Fruit fly (Drosophila melanogaster) whole organism, embryonic: ENCODE measurements around the gene CG16995.

Experiments used
- ATbp ChIP-seq: fragments of 200-800 bp; sonication (Bioruptor generic); optimal IDR thresholded peaks from 2 replicates; lab custom pipeline; 2017; ENCODE audit warnings: missing biosample characterization, mild to moderate bottlenecking, missing genetic modification characterization, missing genetic modification reagents
- Abd-B ChIP-seq: fragments of 200-800 bp; sonication (Bioruptor generic); optimal IDR thresholded peaks from 2 replicates; lab custom pipeline; 2018; ENCODE audit warnings: missing biosample characterization, mild to moderate bottlenecking, missing genetic modification characterization, moderate library complexity
- Antp ChIP-seq: fragments of 200-800 bp; sonication (Bioruptor generic); optimal IDR thresholded peaks from 3 replicates; lab custom pipeline; 2016; ENCODE audit warnings: missing biosample characterization, missing genetic modification characterization
- BEAF-32 ChIP-seq: fragments of 200-800 bp; sonication (Bioruptor generic); optimal IDR thresholded peaks from 3 replicates; lab custom pipeline; 2017; ENCODE audit warnings: missing biosample characterization, missing genetic modification characterization, mild to moderate bottlenecking, moderate library complexity, missing genetic modification reagents
- CG10543 ChIP-seq: fragments of 200-800 bp; sonication (Bioruptor generic); optimal IDR thresholded peaks from 3 replicates; lab custom pipeline; 2017; ENCODE audit warnings: missing biosample characterization, mild to moderate bottlenecking, missing genetic modification characterization, moderate library complexity
- CG11723 ChIP-seq: fragments of 200-800 bp; sonication (Bioruptor generic); optimal IDR thresholded peaks from 2 replicates; lab custom pipeline; 2017; ENCODE audit warnings: missing biosample characterization, mild to moderate bottlenecking, missing genetic modification characterization
- CG12071 ChIP-seq: fragments of 200-800 bp; sonication (Bioruptor generic); optimal IDR thresholded peaks from 3 replicates; lab custom pipeline; 2018; ENCODE audit warnings: missing biosample characterization, mild to moderate bottlenecking, missing genetic modification characterization
- CG12744 ChIP-seq: fragments of 200-800 bp; sonication (Bioruptor generic); optimal IDR thresholded peaks from 2 replicates; lab custom pipeline; 2016; ENCODE audit warnings: missing biosample characterization, missing genetic modification characterization
- CG13287 ChIP-seq: fragments of 200-800 bp; sonication (Bioruptor generic); IDR thresholded peaks from 2 replicates; pipeline ENCODE4 v1.3.6; 2022; ENCODE audit warnings: missing biosample characterization, missing genetic modification characterization; ENCODE audit not compliant: partially characterized antibody
- CG13775 ChIP-seq: fragments of 200-800 bp; sonication (Bioruptor generic); optimal IDR thresholded peaks from 3 replicates; lab custom pipeline; 2017; ENCODE audit warnings: missing biosample characterization, mild to moderate bottlenecking, missing genetic modification characterization
- CG14441 ChIP-seq: fragments of 200-800 bp; sonication (Bioruptor generic); IDR thresholded peaks from 2 replicates; pipeline ENCODE4 v1.3.6; 2022; ENCODE audit warnings: missing biosample characterization, missing genetic modification characterization
- CG16813 ChIP-seq: fragments of 200-800 bp; sonication (Bioruptor generic); IDR thresholded peaks from 3 replicates; pipeline ENCODE4 v1.3.6; 2022; ENCODE audit warnings: missing biosample characterization, missing genetic modification characterization; ENCODE audit not compliant: partially characterized antibody
- CG17568 ChIP-seq: fragments of 200-800 bp; sonication (Bioruptor generic); optimal IDR thresholded peaks from 2 replicates; lab custom pipeline; 2018; ENCODE audit warnings: missing biosample characterization, mild to moderate bottlenecking, missing genetic modification characterization, moderate library complexity
- CG33557 ChIP-seq: fragments of 200-800 bp; sonication (Bioruptor generic); optimal IDR thresholded peaks from 2 replicates; lab custom pipeline; 2019; ENCODE audit warnings: missing biosample characterization, mild to moderate bottlenecking, missing genetic modification characterization, moderate library complexity
- CG4424 ChIP-seq: fragments of 200-800 bp; sonication (Bioruptor generic); optimal IDR thresholded peaks from 3 replicates; lab custom pipeline; 2016; ENCODE audit warnings: missing biosample characterization, missing genetic modification characterization
- CG4707 ChIP-seq: fragments of 200-800 bp; sonication (Bioruptor generic); optimal IDR thresholded peaks from 2 replicates; lab custom pipeline; 2018; ENCODE audit warnings: missing biosample characterization, mild to moderate bottlenecking, missing genetic modification characterization, moderate library complexity
- CG4854 ChIP-seq: fragments of 200-800 bp; sonication (Bioruptor generic); optimal IDR thresholded peaks from 2 replicates; lab custom pipeline; 2016; ENCODE audit warnings: missing biosample characterization, missing genetic modification characterization, inconsistent platforms
- CG6683 ChIP-seq: fragments of 200-800 bp; sonication (Bioruptor generic); optimal IDR thresholded peaks from 2 replicates; lab custom pipeline; 2017; ENCODE audit warnings: missing biosample characterization, mild to moderate bottlenecking, missing genetic modification characterization, missing genetic modification reagents
- CG6791 ChIP-seq: fragments of 200-800 bp; sonication (Bioruptor generic); IDR thresholded peaks from 3 replicates; pipeline ENCODE4 v1.3.6; 2022; ENCODE audit warnings: missing biosample characterization, missing genetic modification characterization; ENCODE audit not compliant: partially characterized antibody
- CG7372 ChIP-seq: fragments of 200-800 bp; sonication (Bioruptor generic); IDR thresholded peaks from 2 replicates; pipeline ENCODE4 v1.3.6; 2022; ENCODE audit warnings: missing biosample characterization, missing genetic modification characterization
- CG8388 ChIP-seq: fragments of 200-800 bp; sonication (Bioruptor generic); optimal IDR thresholded peaks from 2 replicates; lab custom pipeline; 2019; ENCODE audit warnings: missing biosample characterization, mild to moderate bottlenecking, missing genetic modification characterization, moderate library complexity
- CkIIα-i1 ChIP-seq: fragments of 200-800 bp; sonication (Bioruptor generic); IDR thresholded peaks from 2 replicates; pipeline ENCODE4 v1.3.6; 2022; ENCODE audit warnings: missing biosample characterization, missing genetic modification characterization
- D19A ChIP-seq: fragments of 200-800 bp; optimal IDR thresholded peaks from 3 replicates; lab custom pipeline; 2019; ENCODE audit warnings: missing biosample characterization, mild to moderate bottlenecking, missing genetic modification characterization, moderate library complexity
- Dbx ChIP-seq: fragments of 200-800 bp; sonication (Bioruptor generic); IDR thresholded peaks from 3 replicates; pipeline ENCODE4 v1.3.6; 2022; ENCODE audit warnings: missing biosample characterization, missing genetic modification characterization
- Drgx ChIP-seq: fragments of 200-800 bp; sonication (Bioruptor generic); IDR thresholded peaks from 2 replicates; pipeline ENCODE4 v1.3.6; 2022; ENCODE audit warnings: missing biosample characterization, missing genetic modification characterization
- Gsc ChIP-seq: fragments of 200-800 bp; sonication (Bioruptor generic); IDR thresholded peaks from 2 replicates; pipeline ENCODE4 v1.3.6; 2022; ENCODE audit warnings: missing biosample characterization, missing genetic modification characterization
- HmgD ChIP-seq: fragments of 200-800 bp; sonication (Bioruptor generic); optimal IDR thresholded peaks from 3 replicates; lab custom pipeline; 2016; ENCODE audit warnings: missing biosample characterization, missing genetic modification characterization
- Hr3 ChIP-seq: fragments of 200-800 bp; sonication (Bioruptor generic); optimal IDR thresholded peaks from 3 replicates; lab custom pipeline; 2016; ENCODE audit warnings: missing biosample characterization, missing genetic modification characterization
- Kr ChIP-seq: fragments of 200-800 bp; sonication (Bioruptor generic); optimal IDR thresholded peaks from 2 replicates; lab custom pipeline; 2017; ENCODE audit warnings: missing biosample characterization, mild to moderate bottlenecking, missing genetic modification characterization
- Lpt ChIP-seq: fragments of >200 bp; optimal IDR thresholded peaks from 2 replicates; lab custom pipeline; 2018; ENCODE audit warnings: missing biosample characterization, missing genetic modification characterization
- NC2α ChIP-seq: fragments of 200-800 bp; sonication (Bioruptor generic); optimal IDR thresholded peaks from 2 replicates; lab custom pipeline; 2016; ENCODE audit warnings: missing biosample characterization, missing genetic modification characterization
- NFAT ChIP-seq: fragments of 200-800 bp; sonication (Bioruptor generic); IDR thresholded peaks from 2 replicates; pipeline ENCODE4 v1.3.6; 2022; ENCODE audit warnings: missing biosample characterization, missing genetic modification characterization
- Opbp ChIP-seq: fragments of 200-800 bp; sonication (Bioruptor generic); IDR thresholded peaks from 3 replicates; pipeline ENCODE4 v1.3.6; 2022; ENCODE audit warnings: missing biosample characterization, missing genetic modification characterization; ENCODE audit not compliant: partially characterized antibody
- Optix ChIP-seq: fragments of 200-800 bp; sonication (Bioruptor generic); IDR thresholded peaks from 3 replicates; pipeline ENCODE4 v1.3.6; 2022; ENCODE audit warnings: missing biosample characterization, missing genetic modification characterization
- Sox100B ChIP-seq: fragments of 200-800 bp; sonication (Bioruptor generic); optimal IDR thresholded peaks from 3 replicates; lab custom pipeline; 2018; ENCODE audit warnings: missing biosample characterization, mild to moderate bottlenecking, missing genetic modification characterization
- Stat92E ChIP-seq, 3 experiments: fragments of >200 bp in 2 of 3; fragments of 200-800 bp in 1 of 3; sonication (Bioruptor generic) in 1 of 3; optimal IDR thresholded peaks; 2 replicates each; lab custom pipeline; 2017 to 2019; ENCODE audit warnings: missing biosample characterization in 3 of 3, missing genetic modification characterization in 3 of 3, mild to moderate bottlenecking in 1 of 3, moderate library complexity in 1 of 3
- Vsx1 ChIP-seq: fragments of 200-800 bp; sonication (Bioruptor generic); optimal IDR thresholded peaks from 2 replicates; lab custom pipeline; 2017; ENCODE audit warnings: missing biosample characterization, mild to moderate bottlenecking, missing genetic modification characterization, missing genetic modification reagents
- ac ChIP-seq: fragments of 200-800 bp; sonication (Bioruptor generic); optimal IDR thresholded peaks from 3 replicates; lab custom pipeline; 2017; ENCODE audit warnings: missing biosample characterization, mild to moderate bottlenecking, missing genetic modification characterization
- bbx ChIP-seq: fragments of 200-800 bp; sonication (Bioruptor generic); IDR thresholded peaks from 2 replicates; pipeline ENCODE4 v1.3.6; 2022; ENCODE audit warnings: missing biosample characterization, missing genetic modification characterization; ENCODE audit not compliant: partially characterized antibody
- croc ChIP-seq: fragments of 200-800 bp; sonication (Bioruptor generic); conservative IDR thresholded peaks from 3 replicates; pipeline ENCODE4 v1.3.6; 2022; ENCODE audit warnings: missing biosample characterization, missing genetic modification characterization
- dati ChIP-seq: fragments of 200-800 bp; sonication (Bioruptor generic); IDR thresholded peaks from 2 replicates; pipeline ENCODE4 v1.3.6; 2022; ENCODE audit warnings: missing biosample characterization, missing genetic modification characterization
- dmrt11E ChIP-seq: fragments of 200-800 bp; sonication (Bioruptor generic); optimal IDR thresholded peaks from 3 replicates; lab custom pipeline; 2018; ENCODE audit warnings: missing biosample characterization, mild to moderate bottlenecking, missing genetic modification characterization, moderate library complexity
- grn ChIP-seq: fragments of 200-800 bp; sonication (Bioruptor generic); optimal IDR thresholded peaks from 3 replicates; lab custom pipeline; 2017; ENCODE audit warnings: missing biosample characterization, missing genetic modification characterization
- lilli ChIP-seq: fragments of 200-800 bp; sonication (Bioruptor generic); optimal IDR thresholded peaks from 3 replicates; lab custom pipeline; 2016; ENCODE audit warnings: missing biosample characterization, missing genetic modification characterization
- pfk ChIP-seq: fragments of 200-800 bp; sonication (Bioruptor generic); optimal IDR thresholded peaks from 2 replicates; lab custom pipeline; 2018; ENCODE audit warnings: missing biosample characterization, mild to moderate bottlenecking, missing genetic modification characterization, moderate library complexity
- prd ChIP-seq, 3 experiments: fragments of >200 bp in 2 of 3; fragments of 200-800 bp in 1 of 3; sonication (Bioruptor generic) in 1 of 3; optimal IDR thresholded peaks in 2 of 3; IDR thresholded peaks in 1 of 3; 2 replicates in 2 of 3; 3 replicates in 1 of 3; pipeline versions ENCODE4 v1.3.6 to Lab custom; 2017 to 2022; ENCODE audit warnings: missing biosample characterization in 1 of 3, missing genetic modification characterization in 1 of 3
- stwl ChIP-seq: fragments of 200-800 bp; sonication (Bioruptor generic); optimal IDR thresholded peaks from 3 replicates; lab custom pipeline; 2018; ENCODE audit warnings: missing biosample characterization, mild to moderate bottlenecking, missing genetic modification characterization, moderate library complexity
- vnd ChIP-seq: fragments of 200-800 bp; sonication (Bioruptor generic); IDR thresholded peaks from 3 replicates; pipeline ENCODE4 v1.3.6; 2022; ENCODE audit warnings: missing biosample characterization, missing genetic modification characterization; ENCODE audit not compliant: partially characterized antibody
- z ChIP-seq: fragments of 200-800 bp; sonication (Bioruptor generic); IDR thresholded peaks from 3 replicates; pipeline ENCODE4 v1.3.6; 2022; ENCODE audit warnings: missing biosample characterization, missing genetic modification characterization
- zfh1 ChIP-seq: fragments of 200-800 bp; sonication (Bioruptor generic); IDR thresholded peaks from 3 replicates; pipeline ENCODE4 v1.3.6; 2022; ENCODE audit warnings: missing biosample characterization, missing genetic modification characterization

CG16995 gene

DNA sequence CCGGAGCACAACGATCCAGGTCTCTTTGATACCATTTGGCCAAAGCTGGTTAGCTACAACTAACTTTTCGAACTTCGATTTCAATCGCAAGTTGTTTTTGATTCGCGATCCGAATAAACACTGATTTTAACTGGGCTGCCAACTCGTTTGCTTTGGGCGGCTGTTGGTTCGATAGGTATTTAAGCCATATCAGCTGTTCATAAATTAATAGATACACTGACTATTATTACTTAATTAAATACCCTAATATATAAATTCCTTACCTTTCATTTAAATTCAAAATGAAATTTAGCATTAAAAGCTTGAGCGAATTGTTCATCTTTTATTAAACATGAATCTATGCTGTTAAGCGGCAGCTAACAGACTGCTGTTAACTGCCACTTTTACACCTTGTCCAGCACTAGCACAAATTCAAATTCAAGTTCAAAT, 49.5 kb downstream of the CG16995 start, which contains the start of gene CG9967 (continued):
- TF ChIP-seq prd (optimal IDR thresholded peaks at IDR 0.05; lab: Kevin White, UChicago) (no peak), prd (GFP tag; IDR thresholded peaks at IDR 0.05; lab: Robert Waterston, UW) (no peak), CG12071 (GFP tag; lab: Kevin White, UChicago) (no peak), ATbp (GFP tag; lab: Kevin White, UChicago) (no peak), CG13287 (peak; percentile 69), z (no peak), Optix (GFP tag; lab: Robert Waterston, UW) (no peak), Abd-B (GFP tag; lab: Kevin White, UChicago) (no peak), CG11723 (GFP tag; lab: Kevin White, UChicago) (no peak), pfk (GFP tag; lab: Kevin White, UChicago) (no peak), CG16813 (GFP tag; lab: Robert Waterston, UW) (peak; percentile 38; the same call in 1 of the 3 replicates), HmgD (no peak), BEAF-32 (GFP tag; lab: Kevin White, UChicago) (peak; percentile 63), lilli (GFP tag; lab: Kevin White, UChicago) (peak; percentile 39), CkIIα-i1 (no peak), CG17568 (GFP tag; lab: Kevin White, UChicago) (no peak), bbx (GFP tag; lab: Robert Waterston, UW) (0 out of 2 replicates have a peak, but pooled peaks have one; percentile 21), CG8388 (no peak), Stat92E (GFP tag; optimal IDR thresholded peaks at IDR 0.05; lab: Kevin White, UChicago) (no peak), croc (GFP tag; lab: Robert Waterston, UW) (no peak), CG12744 (no peak), ac (GFP tag; lab: Kevin White, UChicago) (no peak), CG10543 (GFP tag; lab: Kevin White, UChicago) (no peak), stwl (tag; lab: Kevin White, UChicago) (peak; percentile 84), CG4854 (no peak), Antp (GFP tag; lab: Kevin White, UChicago) (no peak), Vsx1 (GFP tag; lab: Kevin White, UChicago) (no peak), CG6791 (GFP tag; lab: Robert Waterston, UW) (no peak), Lpt (no peak), Kr (GFP tag; lab: Kevin White, UChicago) (no peak), NFAT (GFP tag; lab: Robert Waterston, UW) (no peak), CG14441 (GFP tag; lab: Robert Waterston, UW) (no peak), CG4707 (no peak), Opbp (GFP tag; lab: Robert Waterston, UW) (no peak), Hr3 (GFP tag; lab: Kevin White, UChicago) (no peak), Drgx (GFP tag; lab: Robert Waterston, UW) (no peak), CG4424 (GFP tag; lab: Kevin White, UChicago) (no peak), grn (GFP tag; lab: Kevin White, UChicago) (peak; percentile 31), CG13775 (no peak), zfh1 (GFP tag; lab: Robert Waterston, UW) (no peak), Gsc (GFP tag; lab: Robert Waterston, UW) (no peak), Sox100B (GFP tag; lab: Kevin White, UChicago) (no peak), dmrt11E (tag; lab: Kevin White, UChicago) (no peak), Dbx (GFP tag; lab: Robert Waterston, UW) (no peak), dati (GFP tag; lab: Robert Waterston, UW) (no peak), D19A (tag; lab: Kevin White, UChicago) (peak; percentile 4), CG33557 (GFP tag; lab: Kevin White, UChicago) (no peak), CG6683 (no peak), NC2α (no peak), vnd (GFP tag; lab: Robert Waterston, UW) (no peak), CG7372 (GFP tag; lab: Robert Waterston, UW) (no peak)
